Worm (Caenorhabditis elegans): Measurements from ENCODE around the gene Y116F11A.1.
"Not testable (repeated sequence)": the region's sequence is repeated elsewhere in the genome, so short reads cannot be mapped to it uniquely, and the experiment has no call there.

The Y116F11A.1 gene

DNA sequence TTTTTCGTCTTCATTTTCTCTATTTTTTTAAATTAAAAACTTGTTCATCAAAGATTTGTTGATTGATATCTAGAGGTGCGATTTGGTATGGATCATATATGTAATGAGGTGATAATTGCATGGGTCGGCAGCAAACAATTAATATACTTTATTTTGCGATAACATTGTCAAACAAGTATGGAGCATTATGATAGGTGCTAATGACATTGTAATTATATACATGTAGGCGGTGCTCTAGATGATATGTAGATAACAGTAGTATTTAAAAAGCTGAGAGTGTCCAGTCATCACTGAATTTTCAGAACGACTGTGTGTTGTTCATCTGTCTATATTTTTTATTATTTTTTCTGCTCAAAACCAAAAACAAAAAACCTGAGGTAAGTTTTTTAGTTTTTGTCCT lies at the start of gene Y116F11A.1:
Gene Y116F11A.1 (plus strand): TSS at position 301 of the 400 bp plus-strand sequence.
- TF ChIP-seq jun-1 (tag; optimal IDR thresholded peaks at IDR 0.05) (no peak), daf-12 (tag; optimal IDR thresholded peaks at IDR 0.05) (no peak), fos-1 (tag; optimal IDR thresholded peaks at IDR 0.05) (no peak), nhr-23 (tag; optimal IDR thresholded peaks at IDR 0.05) (no peak), skn-1 (tag; optimal IDR thresholded peaks at IDR 0.05) (no peak), nhr-28 (tag; optimal IDR thresholded peaks at IDR 0.05) (no peak), unc-39 (tag; optimal IDR thresholded peaks at IDR 0.05) (no peak), nhr-25 (tag; optimal IDR thresholded peaks at IDR 0.05) (no peak), mdl-1 (tag; optimal IDR thresholded peaks at IDR 0.05) (no peak), eor-1 (tag; optimal IDR thresholded peaks at IDR 0.05) (no peak), snpc-4 (tag; optimal IDR thresholded peaks at IDR 0.05) (no peak), lin-15B (tag; optimal IDR thresholded peaks at IDR 0.05) (no peak), fkh-10 (GFP tag; optimal IDR thresholded peaks at IDR 0.05) (no peak), tbx-2 (tag; optimal IDR thresholded peaks at IDR 0.05) (no peak)

DNA sequence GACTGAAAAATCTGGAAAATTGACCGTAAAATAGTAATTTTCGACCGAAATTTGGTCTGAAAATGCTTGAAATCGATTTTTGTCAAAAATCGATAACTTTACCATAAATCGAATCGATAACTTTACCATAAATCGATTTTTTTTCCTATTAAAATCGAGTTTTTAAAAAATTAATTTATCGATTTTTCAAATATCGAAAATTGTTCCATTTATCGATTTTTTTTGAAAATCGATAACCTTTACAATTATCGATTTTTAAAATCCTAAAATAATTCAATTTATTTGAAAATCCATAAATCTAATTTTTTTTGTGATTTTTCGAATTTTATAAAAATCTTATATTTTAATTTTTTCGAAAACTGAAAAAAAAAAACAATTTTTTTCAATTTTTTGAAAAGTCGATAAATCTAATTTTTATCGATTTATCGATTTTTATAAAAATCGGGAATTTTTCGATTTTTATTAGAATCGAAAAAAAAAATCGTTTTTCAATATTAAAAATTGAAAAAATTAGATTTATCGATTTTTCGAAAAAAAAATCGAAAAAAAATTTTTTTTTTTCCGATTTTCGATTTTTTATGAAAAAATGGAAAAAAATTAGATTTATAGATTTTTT lies 39.0 kb upstream of the Y116F11A.1 start:
- TF ChIP-seq unc-62 (GFP tag; optimal IDR thresholded peaks at IDR 0.05) (no peak), nhr-77 (tag; optimal IDR thresholded peaks at IDR 0.05) (no peak), ceh-28 (tag; optimal IDR thresholded peaks at IDR 0.05) (peak; percentile 95)

DNA sequence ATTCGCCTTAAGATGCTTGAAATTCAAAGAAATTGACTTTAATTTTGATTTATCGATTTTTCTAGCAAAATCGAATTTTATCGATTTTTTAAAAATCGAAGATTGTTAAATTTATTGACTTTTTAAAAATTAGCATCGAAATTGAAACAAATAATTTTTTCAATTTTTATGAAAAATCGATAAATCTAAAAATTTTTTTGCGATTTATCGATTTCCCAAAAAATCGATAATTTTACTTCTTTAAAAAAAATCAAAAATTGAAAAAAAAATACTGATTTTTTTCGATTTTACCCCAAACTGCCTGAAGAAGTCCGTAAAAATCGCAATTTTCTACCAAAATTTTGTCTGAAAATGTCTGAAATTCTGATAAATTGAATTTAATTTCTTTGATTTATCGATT lies 38.4 kb upstream of the Y116F11A.1 start:
- TF ChIP-seq ama-1 (optimal IDR thresholded peaks at IDR 0.05) (no peak), daf-12 (tag; optimal IDR thresholded peaks at IDR 0.05) (no peak), lin-39 (tag; optimal IDR thresholded peaks at IDR 0.05) (no peak), ceh-28 (tag; optimal IDR thresholded peaks at IDR 0.05) (peak; percentile 81)

DNA sequence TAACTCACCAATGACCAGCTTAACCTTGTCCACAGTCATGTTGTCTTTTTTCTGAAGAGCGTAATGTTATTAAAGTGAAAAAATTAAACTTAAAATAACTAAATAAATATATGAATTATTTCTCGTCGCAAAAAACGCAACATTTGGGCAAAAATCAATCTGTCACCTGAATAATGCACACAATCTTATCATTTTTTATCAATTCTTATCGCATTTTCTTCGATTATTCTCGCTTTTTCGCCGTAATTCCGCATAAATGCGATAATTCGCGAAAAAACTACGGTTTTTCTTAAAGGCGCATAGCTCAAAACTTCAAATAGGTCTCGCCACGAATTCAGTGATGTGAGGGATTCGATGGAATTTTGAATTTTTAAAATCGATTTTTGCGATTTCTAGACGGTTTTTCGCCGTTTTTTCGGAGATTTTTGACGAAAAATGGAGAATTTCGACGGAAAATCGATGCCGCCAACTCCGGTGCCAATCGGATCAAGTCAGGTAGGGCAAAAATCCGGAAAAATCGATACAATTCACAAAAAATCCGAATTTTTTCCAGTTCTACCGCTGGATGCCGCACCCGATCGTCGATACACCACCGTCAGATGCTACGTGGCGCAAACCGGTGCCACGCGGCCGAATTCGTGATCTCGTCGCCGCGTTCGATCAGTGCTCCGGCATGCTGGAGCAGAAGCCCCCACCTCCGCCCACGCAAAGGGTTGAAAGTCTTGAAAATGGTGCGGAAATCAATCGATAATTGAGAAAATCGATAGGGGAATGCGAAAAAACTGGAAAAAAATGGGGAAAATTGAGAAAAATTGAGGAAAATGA lies 32.8 kb upstream of the Y116F11A.1 start, which contains the start of the genes Y43F8C.13 and ani-3:
Gene Y43F8C.13 (minus strand): TSS at position 51 of the 825 bp plus-strand sequence.
Gene ani-3 (plus strand): TSS at position 385 of the 825 bp plus-strand sequence.
- TF ChIP-seq nhr-11 (tag; optimal IDR thresholded peaks at IDR 0.05) (no peak), unc-62 (GFP tag; optimal IDR thresholded peaks at IDR 0.05) (no peak), pqm-1 (tag; optimal IDR thresholded peaks at IDR 0.05) (peak; percentile 81), fkh-2 (tag; optimal IDR thresholded peaks at IDR 0.05) (no peak), lin-39 (tag; optimal IDR thresholded peaks at IDR 0.05) (no peak), ceh-9 (tag; optimal IDR thresholded peaks at IDR 0.05) (no peak), fkh-10 (GFP tag; optimal IDR thresholded peaks at IDR 0.05) (no peak), elt-2 (tag; optimal IDR thresholded peaks at IDR 0.05) (peak; percentile 91), ztf-11 (tag; optimal IDR thresholded peaks at IDR 0.05) (no peak), ama-1 (optimal IDR thresholded peaks at IDR 0.05) (no peak), nhr-25 (tag; optimal IDR thresholded peaks at IDR 0.05) (no peak), ceh-28 (tag; optimal IDR thresholded peaks at IDR 0.05) (peak; percentile 43), pha-4 (tag; optimal IDR thresholded peaks at IDR 0.05) (peak; percentile 30), tbx-2 (tag; optimal IDR thresholded peaks at IDR 0.05) (no peak)

DNA sequence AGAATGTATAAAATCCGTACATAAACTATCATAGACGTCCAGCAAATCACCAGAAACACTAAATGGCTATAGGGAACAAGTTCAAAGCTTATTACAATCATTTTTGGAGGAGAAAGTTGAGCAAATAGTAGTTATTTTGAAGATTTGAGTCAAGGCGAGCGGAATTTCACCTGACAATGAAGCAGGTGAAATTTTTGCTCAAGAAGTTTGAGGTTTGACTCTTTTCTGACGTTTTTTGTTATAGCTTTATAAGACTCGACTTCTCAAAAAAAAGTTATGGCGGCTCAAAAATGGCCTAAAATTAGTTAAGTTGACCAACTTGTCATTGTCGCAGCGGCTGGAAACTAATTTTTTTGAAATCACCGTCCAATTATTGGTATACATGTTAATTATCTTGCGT lies 21.5 kb upstream of the Y116F11A.1 start, which contains the start of gene srv-3:
Gene srv-3 (minus strand): TSS at position 101 of the 400 bp plus-strand sequence.
- TF ChIP-seq R02D3.7 (tag; optimal IDR thresholded peaks at IDR 0.05) (no peak), tbx-2 (tag; optimal IDR thresholded peaks at IDR 0.05) (no peak), nhr-25 (tag; optimal IDR thresholded peaks at IDR 0.05) (no peak), mdl-1 (tag; optimal IDR thresholded peaks at IDR 0.05) (no peak), ceh-9 (tag; optimal IDR thresholded peaks at IDR 0.05) (no peak), lsy-12 (tag; optimal IDR thresholded peaks at IDR 0.05) (no peak), snpc-4 (tag; optimal IDR thresholded peaks at IDR 0.05) (no peak)

DNA sequence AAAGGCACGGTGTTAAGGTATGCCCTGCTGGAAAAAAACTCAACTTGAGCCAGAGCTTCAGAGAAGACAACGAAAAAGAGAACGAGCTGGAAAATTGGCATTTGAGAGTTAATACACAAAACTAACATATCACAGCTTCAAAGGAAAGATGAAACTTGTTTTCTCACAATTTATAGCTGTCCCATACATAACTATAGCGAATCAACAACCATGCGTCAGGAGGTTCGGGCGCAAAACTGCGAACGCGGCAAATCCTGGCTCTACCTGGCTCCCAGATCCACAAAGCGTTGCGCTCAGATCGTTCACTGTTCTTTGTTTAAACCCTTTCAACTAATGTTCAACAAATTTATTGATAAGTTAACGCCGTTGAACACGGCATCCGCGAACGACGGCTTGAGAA lies 19.9 kb upstream of the Y116F11A.1 start, which contains the start of gene Y43F8C.15:
Gene Y43F8C.15 (minus strand): TSS at position 101 of the 400 bp plus-strand sequence.
- TF ChIP-seq elt-3, nhr-67, ztf-11 (tag; optimal IDR thresholded peaks at IDR 0.05): not testable (repeated sequence)
